Worm (Caenorhabditis elegans): ENCODE measurements around the gene F48F7.5.

The F48F7.5 gene

ce11 chrX:13959383-13959782, 16.1 kb upstream of the F48F7.5 start (continued):
- no peak for TF ChIP-seq ceh-28 (tag; optimal IDR thresholded peaks at IDR 0.05)
- TF ChIP-seq nhr-10 (tag; optimal IDR thresholded peaks at IDR 0.05) = no peak
- 0 out of 2 replicates have a peak, but pooled peaks have one; percentile 29 for TF ChIP-seq php-3 (GFP tag; IDR thresholded peaks at IDR 0.05)
- TF ChIP-seq dve-1 (tag; optimal IDR thresholded peaks at IDR 0.05; ENCODE audit: insufficient read depth) = peak; percentile 17
- TF ChIP-seq set-16 (GFP tag; IDR thresholded peaks at IDR 0.05) = no peak
- no peak for TF ChIP-seq saeg-2 (GFP tag; IDR thresholded peaks at IDR 0.05)
- no peak for TF ChIP-seq cey-2 (tag; optimal IDR thresholded peaks at IDR 0.05; ENCODE audit: borderline replicate concordance, insufficient read depth)
- TF ChIP-seq F37D6.2 (tag; optimal IDR thresholded peaks at IDR 0.05) = no peak
- no peak for TF ChIP-seq hlh-11 (tag; optimal IDR thresholded peaks at IDR 0.05)
- no peak for TF ChIP-seq R02D3.7 (tag; optimal IDR thresholded peaks at IDR 0.05)
- TF ChIP-seq nhr-41 (GFP tag; IDR thresholded peaks at IDR 0.05) = no peak
- TF ChIP-seq arid-1 (GFP tag; conservative IDR thresholded peaks at IDR 0.05) = no peak
- TF ChIP-seq nhr-42 (GFP tag; IDR thresholded peaks at IDR 0.05) = no peak
- TF ChIP-seq ztf-11 (tag; optimal IDR thresholded peaks at IDR 0.05) = no peak
- TF ChIP-seq nhr-25 (tag; optimal IDR thresholded peaks at IDR 0.05; ENCODE audit: borderline replicate concordance, insufficient read depth) = no peak
- no peak for TF ChIP-seq nhr-48 (tag; optimal IDR thresholded peaks at IDR 0.05)
- TF ChIP-seq madf-9 (GFP tag; conservative IDR thresholded peaks at IDR 0.05) = no peak
- TF ChIP-seq snpc-1.2 (GFP tag; IDR thresholded peaks at IDR 0.05) = no peak
- no peak for TF ChIP-seq ZK337.2 (GFP tag; IDR thresholded peaks at IDR 0.05)
- TF ChIP-seq lin-15B (tag; optimal IDR thresholded peaks at IDR 0.05) = no peak
- no peak for TF ChIP-seq Y48G9A.11 (GFP tag; IDR thresholded peaks at IDR 0.05)
- no peak for TF ChIP-seq nhr-102 (tag; optimal IDR thresholded peaks at IDR 0.05)
- TF ChIP-seq mep-1 (tag; optimal IDR thresholded peaks at IDR 0.05) = peak; percentile 17
- TF ChIP-seq snpc-4 (tag; optimal IDR thresholded peaks at IDR 0.05) = no peak
- no peak for TF ChIP-seq fkh-10 (GFP tag; optimal IDR thresholded peaks at IDR 0.05)

DNA sequence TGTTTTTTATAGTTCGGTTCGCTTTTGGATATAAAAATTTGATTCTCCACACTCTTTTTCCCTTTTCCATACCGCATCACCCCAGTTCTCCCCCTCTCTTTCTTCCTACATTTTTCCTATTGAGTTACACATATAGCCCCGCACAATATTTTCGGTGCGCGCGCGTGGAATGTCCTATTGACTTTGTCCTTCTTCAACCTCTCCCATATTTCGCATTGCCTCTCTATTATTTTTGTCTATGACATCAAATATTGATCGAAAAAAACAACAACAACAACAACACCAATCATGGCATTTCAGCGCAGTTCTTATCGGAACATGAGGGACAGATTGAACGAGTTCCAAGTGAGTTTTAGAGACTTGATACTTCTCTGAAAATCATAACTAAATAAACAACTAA, 15.6 kb upstream of the F48F7.5 start, which contains the start of gene syx-2:
Gene syx-2 (plus strand): TSS at position 301 of the 400 bp plus-strand sequence.
- TF ChIP-seq lin-1 (GFP tag; IDR thresholded peaks at IDR 0.05) (no peak), fkh-10 (GFP tag; optimal IDR thresholded peaks at IDR 0.05) (no peak), sdz-12 (GFP tag; optimal IDR thresholded peaks at IDR 0.05) (no peak), ces-1 (GFP tag; optimal IDR thresholded peaks at IDR 0.05) (no peak), mxl-3 (GFP tag; optimal IDR thresholded peaks at IDR 0.05) (no peak), ceh-32 (tag; optimal IDR thresholded peaks at IDR 0.05; ENCODE audit: poor library complexity) (no peak), nhr-77 (tag; optimal IDR thresholded peaks at IDR 0.05) (no peak), ctbp-1 (GFP tag; IDR thresholded peaks at IDR 0.05) (no peak), daf-12 (tag; optimal IDR thresholded peaks at IDR 0.05) (no peak), vab-7 (GFP tag; IDR thresholded peaks at IDR 0.05) (no peak)

DNA sequence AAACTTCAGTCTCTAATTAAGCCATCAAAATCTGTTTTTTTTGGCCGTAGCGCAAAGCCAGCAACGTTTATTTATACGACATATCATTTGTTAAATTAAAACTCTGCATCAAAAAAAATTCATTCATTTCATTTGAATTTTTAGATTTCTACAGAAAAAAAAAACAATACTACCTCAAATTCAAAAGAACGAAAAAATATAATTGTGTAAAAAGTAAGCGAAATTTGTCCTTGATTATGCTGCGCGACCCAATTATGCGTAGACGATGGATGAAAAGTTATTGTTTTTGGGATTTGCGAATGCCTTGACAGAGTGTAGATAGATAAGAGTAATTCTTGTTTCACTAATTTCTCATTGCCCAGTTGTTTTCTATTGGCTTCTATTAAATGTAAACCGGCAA, 12.2 kb upstream of the F48F7.5 start, which contains the start of gene F48F7.3:
Gene F48F7.3 (plus strand): TSS at position 301 of the 400 bp plus-strand sequence.
- TF ChIP-seq daf-8 (GFP tag; IDR thresholded peaks at IDR 0.05) (no peak), aly-2 (tag; optimal IDR thresholded peaks at IDR 0.05) (no peak), madf-5 (GFP tag; IDR thresholded peaks at IDR 0.05) (no peak), nhr-48 (tag; optimal IDR thresholded peaks at IDR 0.05) (no peak), zfp-3 (GFP tag; conservative IDR thresholded peaks at IDR 0.05) (no peak), nhr-102 (tag; optimal IDR thresholded peaks at IDR 0.05) (no peak), arid-1 (GFP tag; conservative IDR thresholded peaks at IDR 0.05) (no peak), ztf-7 (tag; optimal IDR thresholded peaks at IDR 0.05) (no peak), snpc-4 (tag; optimal IDR thresholded peaks at IDR 0.05) (no peak), nhr-42 (GFP tag; IDR thresholded peaks at IDR 0.05) (no peak), lin-38 (GFP tag; IDR thresholded peaks at IDR 0.05) (no peak)
